Worm (Caenorhabditis elegans): ENCODE results near the gene nimk-1.
A peak's percentile ranks its signal among the peaks of the same experiment; 100 is the strongest.

Gene nimk-1

DNA sequence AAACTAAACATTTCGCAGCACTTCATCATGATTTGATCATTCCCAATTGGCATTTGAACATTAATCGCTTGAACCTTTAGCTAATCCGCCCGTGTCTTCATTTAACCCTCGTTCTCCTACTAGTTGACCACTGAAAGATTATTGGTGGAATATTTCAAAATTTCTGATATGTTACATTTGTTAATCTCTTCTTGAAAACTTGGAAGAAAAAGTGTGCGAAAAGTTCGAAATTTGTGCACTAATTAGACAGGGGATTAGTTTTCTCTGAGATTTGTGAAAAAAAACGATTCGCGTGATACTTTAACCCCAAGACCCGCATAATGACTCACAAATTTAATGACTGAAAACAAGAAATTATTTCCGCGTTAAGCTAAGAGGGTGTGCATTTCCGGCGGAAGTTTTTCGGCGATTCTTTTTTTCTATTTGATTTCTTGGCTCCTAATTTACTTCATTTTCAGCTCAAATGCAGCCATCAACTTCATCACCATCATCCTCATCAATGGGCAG, at the start of gene nimk-1:
Gene nimk-1 (plus strand): TSS at position 457 of the 507 bp plus-strand sequence.
- peak; percentile 59 for TF ChIP-seq ceh-36 (tag; optimal IDR thresholded peaks at IDR 0.05)
- no peak for TF ChIP-seq hmbx-1 (tag; optimal IDR thresholded peaks at IDR 0.05)

DNA sequence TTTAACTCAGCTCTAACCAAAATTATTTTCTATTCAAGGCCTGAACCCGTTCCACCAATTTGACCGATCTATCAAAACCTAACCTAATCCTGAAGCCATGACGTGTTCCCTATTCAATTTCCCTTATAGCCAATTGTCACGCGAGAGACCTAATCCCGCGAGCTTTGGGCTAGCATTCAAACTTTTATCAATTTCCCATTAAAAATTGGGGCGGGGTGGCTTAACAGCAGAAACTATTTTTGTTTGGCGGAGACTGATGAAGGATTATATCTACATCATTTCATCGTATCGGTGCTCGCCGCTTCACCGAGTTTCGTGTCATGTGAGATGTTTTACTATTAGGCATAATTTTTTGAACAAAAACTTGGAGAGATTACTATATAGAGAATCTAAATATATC, 46.7 kb upstream of the nimk-1 start:
- no peak for TF ChIP-seq hnd-1 (tag; optimal IDR thresholded peaks at IDR 0.05)
- TF ChIP-seq tbx-11 (GFP tag; IDR thresholded peaks at IDR 0.05), result no peak
- no peak for TF ChIP-seq aly-1 (tag; optimal IDR thresholded peaks at IDR 0.05)
- no peak for TF ChIP-seq tra-4 (tag; optimal IDR thresholded peaks at IDR 0.05)
- no peak for TF ChIP-seq scrt-1 (GFP tag; IDR thresholded peaks at IDR 0.05)
- no peak for TF ChIP-seq F13C5.2 (tag; optimal IDR thresholded peaks at IDR 0.05)
- no peak for TF ChIP-seq flt-1 (GFP tag; IDR thresholded peaks at IDR 0.05)
- TF ChIP-seq ets-7 (tag; optimal IDR thresholded peaks at IDR 0.05), result no peak
- TF ChIP-seq ceh-13 (GFP tag; optimal IDR thresholded peaks at IDR 0.05), result no peak
- TF ChIP-seq ama-1 (optimal IDR thresholded peaks at IDR 0.05), result no peak
- TF ChIP-seq sea-1 (GFP tag; conservative IDR thresholded peaks at IDR 0.05), result no peak
- TF ChIP-seq hmg-4 (GFP tag; optimal IDR thresholded peaks at IDR 0.05), result no peak
- TF ChIP-seq B0310.2 (tag; optimal IDR thresholded peaks at IDR 0.05), result no peak
- no peak for TF ChIP-seq hmbx-1 (tag; optimal IDR thresholded peaks at IDR 0.05)
- TF ChIP-seq ceh-36 (tag; optimal IDR thresholded peaks at IDR 0.05), result no peak
- TF ChIP-seq tbx-37 (GFP tag; conservative IDR thresholded peaks at IDR 0.05), result no peak
- no peak for TF ChIP-seq pes-1 (GFP tag; IDR thresholded peaks at IDR 0.05)

DNA sequence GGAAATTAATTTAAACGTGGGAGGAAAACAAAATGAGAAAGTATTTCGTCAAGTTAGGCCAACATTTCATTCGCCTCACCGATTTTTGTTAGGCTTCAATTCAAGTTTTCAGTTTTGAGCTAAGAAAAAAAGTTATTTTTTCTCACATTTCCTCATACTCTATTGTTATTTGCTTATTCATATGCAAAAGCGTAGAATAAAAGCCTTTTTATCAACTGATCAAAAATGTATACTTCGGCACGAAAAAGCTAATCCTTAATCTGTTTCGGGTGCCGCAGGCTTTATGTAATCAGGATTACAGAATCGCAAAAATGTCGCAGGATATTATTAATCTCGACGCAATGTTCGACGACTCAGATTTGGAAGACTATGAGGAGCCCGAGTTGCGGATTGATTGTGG, 45.6 kb upstream of the nimk-1 start, which contains the start of gene T21B4.15:
Gene T21B4.15 (plus strand): TSS at position 301 of the 400 bp plus-strand sequence.
- TF ChIP-seq pes-1 (GFP tag; IDR thresholded peaks at IDR 0.05) (no peak), ets-7 (tag; optimal IDR thresholded peaks at IDR 0.05) (no peak), hnd-1 (tag; optimal IDR thresholded peaks at IDR 0.05) (no peak), tbx-37 (GFP tag; conservative IDR thresholded peaks at IDR 0.05) (no peak), F13C5.2 (tag; optimal IDR thresholded peaks at IDR 0.05) (no peak), B0310.2 (tag; optimal IDR thresholded peaks at IDR 0.05) (no peak), scrt-1 (GFP tag; IDR thresholded peaks at IDR 0.05) (no peak), flt-1 (GFP tag; IDR thresholded peaks at IDR 0.05) (no peak), hmg-4 (GFP tag; optimal IDR thresholded peaks at IDR 0.05) (no peak), hmbx-1 (tag; optimal IDR thresholded peaks at IDR 0.05) (no peak)

DNA sequence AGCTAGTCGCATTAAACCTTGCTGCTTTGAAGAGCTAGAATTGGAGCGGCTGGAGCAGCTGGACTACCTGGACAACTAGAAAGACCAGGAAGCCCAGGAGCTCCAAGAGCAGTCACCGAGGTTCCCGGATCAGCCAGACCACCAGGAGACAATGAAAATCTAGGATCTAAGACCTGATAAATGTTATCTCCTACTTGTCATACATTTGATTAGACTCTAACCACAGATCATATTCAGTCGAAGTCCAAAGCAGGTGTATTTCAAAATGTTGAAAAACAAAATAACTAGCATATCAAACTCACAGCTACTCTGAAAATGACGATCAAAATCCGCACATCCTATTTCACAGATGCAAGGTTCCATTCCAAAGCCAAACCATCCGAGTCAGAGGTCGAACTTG, 43.6 kb upstream of the nimk-1 start, which contains the start of gene srz-6:
Gene srz-6 (plus strand): TSS at position 301 of the 400 bp plus-strand sequence.
- TF ChIP-seq B0310.2 (tag; optimal IDR thresholded peaks at IDR 0.05), result no peak
- TF ChIP-seq pes-1 (GFP tag; IDR thresholded peaks at IDR 0.05), result no peak
- no peak for TF ChIP-seq tbx-11 (GFP tag; IDR thresholded peaks at IDR 0.05)
- no peak for TF ChIP-seq aly-1 (tag; optimal IDR thresholded peaks at IDR 0.05)
- no peak for TF ChIP-seq ceh-36 (tag; optimal IDR thresholded peaks at IDR 0.05)

DNA sequence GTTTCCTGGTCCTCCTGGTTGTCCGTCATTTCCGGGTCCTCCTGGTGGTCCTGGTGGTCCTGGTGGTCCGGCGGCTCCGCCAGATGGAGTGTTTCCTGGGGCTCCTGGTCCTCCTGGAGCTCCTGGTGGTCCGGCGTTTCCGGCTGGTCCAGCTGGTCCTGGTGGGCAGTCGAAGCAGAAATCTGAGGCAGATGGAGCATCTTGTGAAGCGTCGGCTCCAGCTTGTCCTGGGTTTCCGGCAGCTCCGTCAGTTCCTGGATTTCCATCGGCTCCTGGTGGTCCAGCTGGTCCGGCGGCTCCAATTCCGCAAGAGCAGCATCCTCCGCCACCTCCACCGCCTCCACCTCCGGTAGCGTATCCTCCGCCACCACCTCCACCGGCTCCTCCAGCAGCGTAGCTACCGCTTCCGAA, 41.5 kb upstream of the nimk-1 start:
- TF ChIP-seq F13C5.2 (tag; optimal IDR thresholded peaks at IDR 0.05) (no peak), ceh-36 (tag; optimal IDR thresholded peaks at IDR 0.05) (no peak), tra-4 (tag; optimal IDR thresholded peaks at IDR 0.05) (no peak), ceh-13 (GFP tag; optimal IDR thresholded peaks at IDR 0.05) (no peak), tbx-37 (GFP tag; conservative IDR thresholded peaks at IDR 0.05) (no peak), B0310.2 (tag; optimal IDR thresholded peaks at IDR 0.05) (no peak), hmg-4 (GFP tag; optimal IDR thresholded peaks at IDR 0.05) (no peak), ets-7 (tag; optimal IDR thresholded peaks at IDR 0.05) (no peak), sea-1 (GFP tag; conservative IDR thresholded peaks at IDR 0.05) (no peak), flt-1 (GFP tag; IDR thresholded peaks at IDR 0.05) (no peak), ama-1 (optimal IDR thresholded peaks at IDR 0.05) (no peak)

DNA sequence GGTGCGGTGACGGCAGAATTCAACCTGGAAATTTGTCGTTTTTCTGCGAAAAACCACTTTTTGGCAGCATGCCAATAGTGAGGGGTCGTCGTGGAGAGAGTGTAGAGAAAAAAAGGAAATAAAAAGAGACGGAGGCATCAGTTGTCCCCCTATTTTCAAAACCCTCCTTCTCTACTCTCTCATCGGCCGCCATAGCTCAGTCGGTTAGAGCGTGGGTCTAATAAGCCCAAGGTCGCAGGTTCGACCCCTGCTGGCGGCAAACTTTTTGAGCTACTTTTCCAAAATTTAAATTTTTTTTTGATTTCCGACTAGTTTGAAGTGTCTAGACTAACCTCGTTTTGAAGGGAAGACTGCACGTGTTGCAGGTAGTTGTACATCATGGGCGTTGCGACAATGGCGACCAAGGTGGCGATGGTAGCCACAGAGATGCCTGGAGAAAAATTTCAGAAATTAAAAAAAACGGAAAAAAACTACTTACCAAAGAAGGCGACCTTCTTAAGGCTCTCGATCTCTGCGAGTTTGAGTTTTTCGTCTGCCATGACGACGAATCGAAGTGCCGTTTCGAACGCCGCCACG, 40.9 kb upstream of the nimk-1 start, which contains the start of gene col-85:
Gene col-85 (minus strand): TSS at position 540 of the 576 bp plus-strand sequence.
- TF ChIP-seq hnd-1 (tag; optimal IDR thresholded peaks at IDR 0.05), result peak; percentile 88
- peak; percentile 98 for TF ChIP-seq scrt-1 (GFP tag; IDR thresholded peaks at IDR 0.05)
- peak; percentile 92 for TF ChIP-seq hmg-4 (GFP tag; optimal IDR thresholded peaks at IDR 0.05)
- TF ChIP-seq aly-1 (tag; optimal IDR thresholded peaks at IDR 0.05), result peak; percentile 90
- peak; percentile 98 for TF ChIP-seq flt-1 (GFP tag; IDR thresholded peaks at IDR 0.05)
- TF ChIP-seq pes-1 (GFP tag; IDR thresholded peaks at IDR 0.05), result peak; percentile 98
- peak; percentile 94 for TF ChIP-seq ceh-36 (tag; optimal IDR thresholded peaks at IDR 0.05)
- peak; percentile 79 for TF ChIP-seq hmbx-1 (tag; optimal IDR thresholded peaks at IDR 0.05)
- TF ChIP-seq F13C5.2 (tag; optimal IDR thresholded peaks at IDR 0.05), result peak; percentile 95
- TF ChIP-seq sea-1 (GFP tag; conservative IDR thresholded peaks at IDR 0.05), result peak; percentile 95
- TF ChIP-seq B0310.2 (tag; optimal IDR thresholded peaks at IDR 0.05), result peak; percentile 91
- TF ChIP-seq ets-7 (tag; optimal IDR thresholded peaks at IDR 0.05), result peak; percentile 93
- TF ChIP-seq tra-4 (tag; optimal IDR thresholded peaks at IDR 0.05), result peak; percentile 85
- peak; percentile 84 for TF ChIP-seq ceh-13 (GFP tag; optimal IDR thresholded peaks at IDR 0.05)
- peak; percentile 98 for TF ChIP-seq tbx-37 (GFP tag; conservative IDR thresholded peaks at IDR 0.05)
- no peak for TF ChIP-seq ama-1 (optimal IDR thresholded peaks at IDR 0.05)
- TF ChIP-seq tbx-11 (GFP tag; IDR thresholded peaks at IDR 0.05), result peak; percentile 97

DNA sequence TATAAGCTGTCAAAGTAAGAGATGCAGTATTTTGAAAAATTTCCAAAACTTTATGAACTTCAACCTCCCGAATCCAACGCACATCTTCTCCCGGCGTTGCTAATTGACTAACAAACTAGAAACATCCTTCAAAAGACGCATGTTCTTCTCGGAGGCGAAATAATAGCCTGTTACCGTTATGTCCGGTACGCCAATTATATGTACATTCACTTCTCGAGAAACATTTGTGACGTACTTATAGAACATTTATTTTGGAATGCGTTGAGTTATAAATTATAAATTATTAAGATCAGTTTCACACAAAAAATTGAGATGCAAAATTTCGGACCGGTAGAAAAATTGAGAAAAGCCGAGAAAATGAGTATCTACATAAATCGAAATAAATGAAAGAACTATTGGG, 38.6 kb upstream of the nimk-1 start, which contains the start of gene T21B4.3:
Gene T21B4.3 (minus strand): TSS at position 101 of the 400 bp plus-strand sequence.
- no peak for TF ChIP-seq hmg-4 (GFP tag; optimal IDR thresholded peaks at IDR 0.05)
- no peak for TF ChIP-seq F13C5.2 (tag; optimal IDR thresholded peaks at IDR 0.05)
- TF ChIP-seq hnd-1 (tag; optimal IDR thresholded peaks at IDR 0.05), result no peak
- no peak for TF ChIP-seq pes-1 (GFP tag; IDR thresholded peaks at IDR 0.05)
- no peak for TF ChIP-seq ama-1 (optimal IDR thresholded peaks at IDR 0.05)
- TF ChIP-seq scrt-1 (GFP tag; IDR thresholded peaks at IDR 0.05), result no peak
- TF ChIP-seq ceh-13 (GFP tag; optimal IDR thresholded peaks at IDR 0.05), result no peak
- no peak for TF ChIP-seq flt-1 (GFP tag; IDR thresholded peaks at IDR 0.05)

Data from whole organism, early embryonic.